Worm (Caenorhabditis elegans) whole organism, L2 larva: ENCODE data around the gene F34D10.4.

Experiments
- C34F6.9 ChIP-seq: fragments of 150-350 bp; optimal IDR thresholded peaks from 2 replicates; lab custom pipeline; 2014; ENCODE audit warnings: missing biosample characterization, missing genetic modification characterization
- F13H6.1 ChIP-seq: sonication (generic microtip); optimal IDR thresholded peaks from 2 replicates; lab custom pipeline; 2016; ENCODE audit warnings: missing genetic modification characterization, missing compliant biosample characterization
- R02D3.7 ChIP-seq: fragments of 150-350 bp; optimal IDR thresholded peaks from 2 replicates; lab custom pipeline; 2014; ENCODE audit warnings: missing biosample characterization, missing genetic modification characterization
- Y55F3AM.14 ChIP-seq: fragments of 200-800 bp; sonication (Bioruptor generic); optimal IDR thresholded peaks from 2 replicates; lab custom pipeline; 2018; ENCODE audit warnings: mild to moderate bottlenecking, missing genetic modification characterization, missing compliant biosample characterization
- ceh-16 ChIP-seq: fragments of 150-350 bp; optimal IDR thresholded peaks from 2 replicates; lab custom pipeline; 2014; ENCODE audit warnings: missing biosample characterization, missing genetic modification characterization
- ceh-82 ChIP-seq: fragments of 150-350 bp; optimal IDR thresholded peaks from 2 replicates; lab custom pipeline; 2014; ENCODE audit warnings: missing biosample characterization, missing genetic modification characterization
- lin-39 ChIP-seq: fragments of 150-350 bp; optimal IDR thresholded peaks from 2 replicates; lab custom pipeline; 2014; ENCODE audit warnings: missing biosample characterization, missing genetic modification reagents, missing genetic modification characterization
- mab-5 ChIP-seq: fragments of 150-350 bp; optimal IDR thresholded peaks from 2 replicates; lab custom pipeline; 2014; ENCODE audit warnings: missing biosample characterization, missing genetic modification characterization
- nhr-10 ChIP-seq: sonication (generic microtip); optimal IDR thresholded peaks from 2 replicates; lab custom pipeline; 2017; ENCODE audit warnings: missing biosample characterization, missing genetic modification characterization
- nhr-12 ChIP-seq: fragments of 150-350 bp; optimal IDR thresholded peaks from 2 replicates; lab custom pipeline; 2014; ENCODE audit warnings: missing biosample characterization, missing genetic modification characterization
- nhr-23 ChIP-seq: fragments of 150-350 bp; optimal IDR thresholded peaks from 2 replicates; lab custom pipeline; 2014; ENCODE audit warnings: missing biosample characterization, missing genetic modification reagents, missing genetic modification characterization
- snpc-4 ChIP-seq: fragments of 150-350 bp; optimal IDR thresholded peaks from 2 replicates; lab custom pipeline; 2014; ENCODE audit warnings: missing biosample characterization, missing genetic modification characterization
- unc-39 ChIP-seq: fragments of 150-350 bp; optimal IDR thresholded peaks from 2 replicates; lab custom pipeline; 2014; ENCODE audit warnings: missing biosample characterization, missing genetic modification characterization

DNA sequence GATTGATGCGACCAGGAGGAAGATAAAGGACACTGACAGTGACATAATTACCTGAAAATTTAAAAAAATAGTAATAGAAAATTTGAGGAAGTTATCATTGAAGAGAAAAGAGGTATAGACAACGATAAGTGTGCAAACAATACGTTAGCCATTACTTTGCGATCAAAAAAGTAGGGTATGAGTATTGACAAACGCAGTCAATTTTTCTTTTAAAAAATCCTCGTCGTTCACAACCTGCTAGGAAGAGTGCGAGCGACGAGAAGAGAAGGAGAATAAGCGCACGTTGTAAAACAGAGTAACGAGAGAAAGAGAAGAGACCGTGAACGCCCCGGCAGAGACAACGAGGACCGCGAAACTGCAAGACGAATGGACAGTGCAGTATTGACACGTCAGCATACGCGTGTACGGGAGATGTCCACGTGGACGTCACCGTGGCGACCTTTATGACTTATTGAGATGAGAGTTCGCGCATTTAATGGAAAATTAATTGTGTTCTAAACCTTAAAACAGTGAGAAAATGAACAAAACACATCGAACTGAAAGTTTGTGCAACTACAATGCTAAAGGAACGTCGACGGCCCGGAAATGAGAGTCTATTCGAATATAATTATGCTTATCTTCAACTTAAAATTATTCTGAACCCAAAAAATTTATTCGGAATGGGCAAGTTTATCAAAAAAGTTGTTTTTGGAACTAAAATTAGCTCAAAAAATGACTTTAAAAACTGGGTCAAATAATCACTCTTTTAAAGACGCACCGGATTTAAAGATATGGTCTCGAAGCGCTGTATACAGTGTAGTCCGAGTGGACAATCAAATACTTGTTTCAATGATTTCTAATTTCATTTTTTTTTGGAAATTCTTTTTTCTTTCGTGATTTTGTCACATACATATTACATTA lies 34.7 kb upstream of the F34D10.4 start, which contains the start of the genes pdi-1 and C14B1.2:
- TF ChIP-seq lin-39 (tag; lab: Kevin White, UChicago) (no peak), C34F6.9 (peak; percentile 64), ceh-82 (no peak), R02D3.7 (tag; lab: Kevin White, UChicago) (no peak), nhr-23 (tag; lab: Kevin White, UChicago) (no peak), nhr-10 (no peak), snpc-4 (tag; lab: Kevin White, UChicago) (no peak), unc-39 (tag; lab: Kevin White, UChicago) (no peak), mab-5 (tag; lab: Kevin White, UChicago) (no peak), ceh-16 (tag; lab: Kevin White, UChicago) (no peak), Y55F3AM.14 (GFP tag; lab: Kevin White, UChicago) (no peak), nhr-12 (tag; lab: Kevin White, UChicago) (no peak), F13H6.1 (tag; lab: Kevin White, UChicago) (peak; percentile 25)
